Fruit fly (Drosophila melanogaster): ENCODE measurements around the gene CG33060.

dm6 chr3L:16328207-16328891 is 2.5 kb upstream of the CG33060 start, which contains the start of gene CG13058:
- TF ChIP-seq psq (optimal IDR thresholded peaks at IDR 0.05) (no peak), pan (optimal IDR thresholded peaks at IDR 0.05) (no peak)

Data from whole organism.